Fruit fly (Drosophila melanogaster) whole organism, prepupa: ENCODE measurements around the gene CG9328.

Experiments
- CG10631 ChIP-seq: fragments of 200-800 bp; sonication (Bioruptor generic); optimal IDR thresholded peaks from 2 replicates; lab custom pipeline; 2016; ENCODE audit warnings: missing biosample characterization, missing genetic modification characterization
- CG10669 ChIP-seq: fragments of 200-800 bp; sonication (Bioruptor generic); optimal IDR thresholded peaks from 3 replicates; lab custom pipeline; 2018; ENCODE audit warnings: missing biosample characterization, mild to moderate bottlenecking, missing genetic modification characterization, moderate library complexity
- CG11762 ChIP-seq: fragments of 200-800 bp; sonication (Bioruptor generic); optimal IDR thresholded peaks from 3 replicates; lab custom pipeline; 2016; ENCODE audit warnings: missing biosample characterization, missing genetic modification characterization; ENCODE audit not compliant: insufficient read depth
- CG11902 ChIP-seq: fragments of 200-800 bp; sonication (Bioruptor generic); optimal IDR thresholded peaks from 3 replicates; lab custom pipeline; 2016; ENCODE audit warnings: missing biosample characterization, missing genetic modification characterization
- CG15336 ChIP-seq: fragments of 200-800 bp; sonication (Bioruptor generic); IDR thresholded peaks from 2 replicates; pipeline ENCODE4 v1.3.6; 2022; ENCODE audit warnings: missing biosample characterization, missing genetic modification characterization
- CG16779 ChIP-seq: fragments of 200-800 bp; sonication (Bioruptor generic); optimal IDR thresholded peaks from 3 replicates; lab custom pipeline; 2017; ENCODE audit warnings: missing biosample characterization, mild to moderate bottlenecking, missing genetic modification characterization
- CG3032 ChIP-seq: fragments of 200-800 bp; optimal IDR thresholded peaks from 2 replicates; lab custom pipeline; 2019; ENCODE audit warnings: missing biosample characterization, mild to moderate bottlenecking, missing genetic modification characterization, moderate library complexity
- CG34406 ChIP-seq: fragments of 200-800 bp; sonication (Bioruptor generic); optimal IDR thresholded peaks from 3 replicates; lab custom pipeline; 2016; ENCODE audit warnings: missing biosample characterization, missing genetic modification characterization
- CG3919 ChIP-seq: fragments of 200-800 bp; sonication (Bioruptor generic); optimal IDR thresholded peaks from 3 replicates; lab custom pipeline; 2016; ENCODE audit warnings: missing biosample characterization, missing genetic modification characterization
- CG4318 ChIP-seq: fragments of 200-800 bp; sonication (Bioruptor generic); optimal IDR thresholded peaks from 3 replicates; lab custom pipeline; 2017; ENCODE audit warnings: missing biosample characterization, mild to moderate bottlenecking, missing genetic modification characterization
- CG6163 ChIP-seq: fragments of 200-800 bp; sonication (Bioruptor generic); IDR thresholded peaks from 3 replicates; pipeline ENCODE4 v1.3.6; 2022; ENCODE audit warnings: missing biosample characterization, missing genetic modification characterization
- CG6276 ChIP-seq: fragments of 200-800 bp; sonication (Bioruptor generic); optimal IDR thresholded peaks from 2 replicates; lab custom pipeline; 2017; ENCODE audit warnings: missing biosample characterization, mild to moderate bottlenecking, missing genetic modification characterization
- CG6792 ChIP-seq: fragments of 200-800 bp; sonication (Bioruptor generic); optimal IDR thresholded peaks from 3 replicates; lab custom pipeline; 2016; ENCODE audit warnings: missing biosample characterization, missing genetic modification characterization
- CG6808 ChIP-seq: fragments of 200-800 bp; sonication (Bioruptor generic); optimal IDR thresholded peaks from 3 replicates; lab custom pipeline; 2017; ENCODE audit warnings: missing biosample characterization, missing genetic modification characterization, mild to moderate bottlenecking, moderate library complexity, missing genetic modification reagents
- CG6854 ChIP-seq: fragments of 200-800 bp; sonication (Bioruptor generic); optimal IDR thresholded peaks from 2 replicates; lab custom pipeline; 2017; ENCODE audit warnings: missing biosample characterization, mild to moderate bottlenecking, missing genetic modification characterization
- CG7368 ChIP-seq: fragments of 200-800 bp; sonication (Bioruptor generic); optimal IDR thresholded peaks from 3 replicates; lab custom pipeline; 2016; ENCODE audit warnings: missing biosample characterization, missing genetic modification characterization
- CG8119 ChIP-seq: fragments of 200-800 bp; sonication (Bioruptor generic); IDR thresholded peaks from 3 replicates; pipeline ENCODE4 v1.3.6; 2022; ENCODE audit warnings: missing biosample characterization, missing genetic modification characterization
- CG8319 ChIP-seq: fragments of 200-800 bp; sonication (Bioruptor generic); optimal IDR thresholded peaks from 3 replicates; lab custom pipeline; 2016; ENCODE audit warnings: missing biosample characterization, missing genetic modification characterization
- CG8632 ChIP-seq: fragments of 200-800 bp; sonication (Bioruptor generic); optimal IDR thresholded peaks from 3 replicates; lab custom pipeline; 2016; ENCODE audit warnings: missing biosample characterization, missing genetic modification characterization
- CG9139 ChIP-seq: fragments of 200-800 bp; sonication (Bioruptor generic); optimal IDR thresholded peaks from 3 replicates; lab custom pipeline; 2017; ENCODE audit warnings: missing biosample characterization, mild to moderate bottlenecking, missing genetic modification characterization
- Eip75B ChIP-seq: fragments of 200-800 bp; sonication (Bioruptor generic); optimal IDR thresholded peaks from 3 replicates; lab custom pipeline; 2016; ENCODE audit warnings: missing biosample characterization, missing genetic modification characterization
- Eip78C ChIP-seq: fragments of 200-800 bp; sonication (Bioruptor generic); peaks from one replicate; lab custom pipeline; 2016; ENCODE audit warnings: missing biosample characterization, missing genetic modification characterization
- Ets21C ChIP-seq: fragments of 200-800 bp; sonication (Bioruptor generic); optimal IDR thresholded peaks from 3 replicates; lab custom pipeline; 2016; ENCODE audit warnings: missing biosample characterization, missing genetic modification characterization
- Ets96B ChIP-seq: fragments of 200-800 bp; optimal IDR thresholded peaks from 2 replicates; lab custom pipeline; 2019; ENCODE audit warnings: missing biosample characterization, mild to moderate bottlenecking, missing genetic modification characterization, moderate library complexity
- Hr39 ChIP-seq: fragments of 200-800 bp; sonication (Bioruptor generic); optimal IDR thresholded peaks from 2 replicates; lab custom pipeline; 2016; ENCODE audit warnings: missing biosample characterization, missing genetic modification characterization
- Hr4 ChIP-seq: fragments of 200-800 bp; sonication (Bioruptor generic); optimal IDR thresholded peaks from 3 replicates; lab custom pipeline; 2016; ENCODE audit warnings: missing biosample characterization, missing genetic modification characterization
- Lpt ChIP-seq: fragments of 200-800 bp; sonication (Bioruptor generic); optimal IDR thresholded peaks from 3 replicates; lab custom pipeline; 2016; ENCODE audit warnings: missing biosample characterization, missing genetic modification characterization
- Met ChIP-seq: fragments of 200-800 bp; sonication (Bioruptor generic); optimal IDR thresholded peaks from 3 replicates; lab custom pipeline; 2016; ENCODE audit warnings: missing biosample characterization, missing genetic modification characterization
- OdsH ChIP-seq: fragments of 200-800 bp; sonication (Bioruptor generic); optimal IDR thresholded peaks from 3 replicates; lab custom pipeline; 2016; ENCODE audit warnings: missing biosample characterization, missing genetic modification characterization
- Smox ChIP-seq: fragments of 200-800 bp; sonication (Bioruptor generic); optimal IDR thresholded peaks from 3 replicates; lab custom pipeline; 2016; ENCODE audit warnings: missing biosample characterization, missing genetic modification characterization
- Sox102F ChIP-seq: fragments of 200-800 bp; sonication (Bioruptor generic); optimal IDR thresholded peaks from 2 replicates; lab custom pipeline; 2016; ENCODE audit warnings: missing biosample characterization, mild to moderate bottlenecking, missing genetic modification characterization
- Sox14 ChIP-seq: fragments of 200-800 bp; sonication (Bioruptor generic); optimal IDR thresholded peaks from 3 replicates; lab custom pipeline; 2016; ENCODE audit warnings: missing biosample characterization, missing genetic modification characterization
- Sox15 ChIP-seq: fragments of 200-800 bp; sonication (Bioruptor generic); optimal IDR thresholded peaks from 3 replicates; lab custom pipeline; 2016; ENCODE audit warnings: missing biosample characterization, missing genetic modification characterization
- acj6 ChIP-seq: fragments of 200-800 bp; sonication (Bioruptor generic); optimal IDR thresholded peaks from 3 replicates; lab custom pipeline; 2016; ENCODE audit warnings: missing biosample characterization, missing genetic modification characterization
- dac ChIP-seq: fragments of 200-800 bp; sonication (Bioruptor generic); optimal IDR thresholded peaks from 2 replicates; lab custom pipeline; 2017; ENCODE audit warnings: missing biosample characterization, mild to moderate bottlenecking, missing genetic modification characterization
- eg ChIP-seq: fragments of 200-800 bp; sonication (Bioruptor generic); IDR thresholded peaks from 3 replicates; pipeline ENCODE4 v1.3.6; 2022; ENCODE audit warnings: missing biosample characterization, missing genetic modification characterization
- esn ChIP-seq: fragments of 200-800 bp; sonication (Bioruptor generic); optimal IDR thresholded peaks from 2 replicates; lab custom pipeline; 2016; ENCODE audit warnings: missing biosample characterization, mild to moderate bottlenecking, missing genetic modification characterization, moderate library complexity
- fd59A ChIP-seq: fragments of 200-800 bp; sonication (Bioruptor generic); optimal IDR thresholded peaks from 2 replicates; lab custom pipeline; 2017; ENCODE audit warnings: missing biosample characterization, mild to moderate bottlenecking, missing genetic modification characterization, missing genetic modification reagents
- fd85E ChIP-seq: fragments of 200-800 bp; sonication (Bioruptor generic); optimal IDR thresholded peaks from 3 replicates; lab custom pipeline; 2016; ENCODE audit warnings: missing biosample characterization, missing genetic modification characterization
- lz ChIP-seq: fragments of 200-800 bp; sonication (Bioruptor generic); optimal IDR thresholded peaks from 3 replicates; lab custom pipeline; 2016; ENCODE audit warnings: missing biosample characterization, missing genetic modification characterization
- net ChIP-seq: fragments of 200-800 bp; sonication (Bioruptor generic); optimal IDR thresholded peaks from 3 replicates; lab custom pipeline; 2016; ENCODE audit warnings: missing biosample characterization, missing genetic modification characterization
- pdm3 ChIP-seq: fragments of 200-800 bp; sonication (Bioruptor generic); optimal IDR thresholded peaks from 3 replicates; lab custom pipeline; 2016; ENCODE audit warnings: missing biosample characterization, missing genetic modification characterization
- salr ChIP-seq, 2 experiments: fragments of 200-800 bp; sonication (Bioruptor generic); optimal IDR thresholded peaks; 3 replicates each; lab custom pipeline; 2016 to 2018; ENCODE audit warnings: missing biosample characterization in 2 of 2, missing genetic modification characterization in 2 of 2, mild to moderate bottlenecking in 1 of 2
- spab ChIP-seq: fragments of 200-800 bp; sonication (Bioruptor generic); optimal IDR thresholded peaks from 2 replicates; lab custom pipeline; 2017; ENCODE audit warnings: missing biosample characterization, mild to moderate bottlenecking, missing genetic modification characterization, missing genetic modification reagents
- ss ChIP-seq, 2 experiments: fragments of 200-800 bp; sonication (Bioruptor generic); optimal IDR thresholded peaks; 2 replicates in 1 of 2; 3 replicates in 1 of 2; lab custom pipeline; 2017 to 2018; ENCODE audit warnings: mild to moderate bottlenecking in 2 of 2, missing biosample characterization in 2 of 2, missing genetic modification characterization in 2 of 2, moderate library complexity in 1 of 2
- topi ChIP-seq: fragments of 200-800 bp; sonication (Bioruptor generic); optimal IDR thresholded peaks from 3 replicates; lab custom pipeline; 2016; ENCODE audit warnings: missing biosample characterization, missing genetic modification characterization
- vri ChIP-seq: fragments of 200-800 bp; sonication (Bioruptor generic); optimal IDR thresholded peaks from 3 replicates; lab custom pipeline; 2016; ENCODE audit warnings: missing biosample characterization, mild to moderate bottlenecking, missing genetic modification characterization

The CG9328 gene

dm6 chr2L:20758188-20758846 lies 39.2 kb upstream of the CG9328 start (continued):
- peak; percentile 2 to 4 for TF ChIP-seq ss (GFP tag; optimal IDR thresholded peaks at IDR 0.05; lab: Kevin White, UChicago)
- TF ChIP-seq Sox102F (GFP tag; lab: Kevin White, UChicago): peak; percentile 5
- peak; percentile 75 for TF ChIP-seq CG6276 (GFP tag; lab: Kevin White, UChicago)
- no peak for TF ChIP-seq CG9139 (GFP tag; lab: Kevin White, UChicago)
- no peak for TF ChIP-seq Ets96B (tag; lab: Kevin White, UChicago)
- TF ChIP-seq CG11902 (GFP tag; lab: Kevin White, UChicago): no peak
- TF ChIP-seq CG6808 (GFP tag; lab: Kevin White, UChicago): peak; percentile 22
- peak; percentile 55; the same call in 1 of the 2 replicates for TF ChIP-seq CG15336
- TF ChIP-seq CG6854 (GFP tag; lab: Kevin White, UChicago): peak; percentile 24
- peak; percentile 2 for TF ChIP-seq Hr39
- no peak for TF ChIP-seq acj6 (GFP tag; lab: Kevin White, UChicago)
- TF ChIP-seq CG8119 (GFP tag; lab: Robert Waterston, UW): peak; percentile 56; the same call in 1 of the 3 replicates
- no peak for TF ChIP-seq fd59A (GFP tag; lab: Kevin White, UChicago)
- TF ChIP-seq esn (GFP tag; lab: Kevin White, UChicago): no peak
- no peak for TF ChIP-seq spab (GFP tag; lab: Kevin White, UChicago)
- peak; percentile 21 for TF ChIP-seq Sox14 (GFP tag; lab: Kevin White, UChicago)
- no peak for TF ChIP-seq CG16779 (tag; lab: Kevin White, UChicago)
- no peak for TF ChIP-seq Smox (GFP tag; lab: Kevin White, UChicago)
- TF ChIP-seq CG3032 (tag; lab: Kevin White, UChicago): no peak
- TF ChIP-seq, all 60 proteins: peak for 22

dm6 chr2L:20758847-20759465 lies 38.6 kb upstream of the CG9328 start:
- no peak for TF ChIP-seq Sox15
- TF ChIP-seq CG11902 (GFP tag; lab: Kevin White, UChicago): no peak
- peak; percentile 59 for TF ChIP-seq Hr39
- TF ChIP-seq CG3919 (GFP tag; lab: Kevin White, UChicago): peak; percentile 69
- TF ChIP-seq topi (GFP tag; lab: Kevin White, UChicago): peak; percentile 66
- peak; percentile 62 for TF ChIP-seq lz (GFP tag; lab: Kevin White, UChicago)
- peak; percentile 69 for TF ChIP-seq Eip75B
- TF ChIP-seq CG10631: peak; percentile 57
- peak; percentile 63 for TF ChIP-seq CG4318 (GFP tag; lab: Kevin White, UChicago)
- TF ChIP-seq CG34406 (GFP tag; lab: Kevin White, UChicago): peak; percentile 27
- peak; percentile 84 for TF ChIP-seq CG6276 (GFP tag; lab: Kevin White, UChicago)
- peak; percentile 58 for TF ChIP-seq Lpt (GFP tag; lab: Kevin White, UChicago)
- TF ChIP-seq OdsH (GFP tag; lab: Kevin White, UChicago): peak; percentile 68
- TF ChIP-seq CG11762 (GFP tag; lab: Kevin White, UChicago): peak; percentile 60
- peak; percentile 87 for TF ChIP-seq Eip78C
- peak; percentile 6 for TF ChIP-seq Ets21C (GFP tag; lab: Kevin White, UChicago)
- peak; percentile 68 for TF ChIP-seq Met (GFP tag; lab: Kevin White, UChicago)
- peak; percentile 86 for TF ChIP-seq CG8119 (GFP tag; lab: Robert Waterston, UW)
- no peak for TF ChIP-seq vri (GFP tag; lab: Kevin White, UChicago)
- peak; percentile 86 for TF ChIP-seq eg (GFP tag; lab: Robert Waterston, UW)
- peak; percentile 19 for TF ChIP-seq CG8319
- TF ChIP-seq pdm3 (GFP tag; lab: Kevin White, UChicago): peak; percentile 65
- TF ChIP-seq CG16779 (tag; lab: Kevin White, UChicago): peak; percentile 11
- peak; percentile 73 for TF ChIP-seq Ets96B (tag; lab: Kevin White, UChicago)
- no peak for TF ChIP-seq fd85E (GFP tag; lab: Kevin White, UChicago)
- TF ChIP-seq dac (GFP tag; lab: Kevin White, UChicago): peak; percentile 70
- TF ChIP-seq CG8632 (GFP tag; lab: Kevin White, UChicago): peak; percentile 36
- peak; percentile 59 for TF ChIP-seq net (GFP tag; lab: Kevin White, UChicago)
- TF ChIP-seq CG6163: peak; percentile 85
- peak in 1 of 2 experiments; percentile 81 for TF ChIP-seq salr (GFP tag; optimal IDR thresholded peaks at IDR 0.05; lab: Kevin White, UChicago)
- peak; percentile 29 for TF ChIP-seq CG6792
- peak; percentile 89 for TF ChIP-seq CG15336
- TF ChIP-seq Smox (GFP tag; lab: Kevin White, UChicago): no peak
- peak; percentile 70 for TF ChIP-seq CG10669 (GFP tag; lab: Kevin White, UChicago)
- TF ChIP-seq Hr4: peak; percentile 80
- TF ChIP-seq CG7368 (GFP tag; lab: Kevin White, UChicago): peak; percentile 9
